Fruit fly (Drosophila melanogaster): ENCODE results near the gene btd.

Gene btd

DNA sequence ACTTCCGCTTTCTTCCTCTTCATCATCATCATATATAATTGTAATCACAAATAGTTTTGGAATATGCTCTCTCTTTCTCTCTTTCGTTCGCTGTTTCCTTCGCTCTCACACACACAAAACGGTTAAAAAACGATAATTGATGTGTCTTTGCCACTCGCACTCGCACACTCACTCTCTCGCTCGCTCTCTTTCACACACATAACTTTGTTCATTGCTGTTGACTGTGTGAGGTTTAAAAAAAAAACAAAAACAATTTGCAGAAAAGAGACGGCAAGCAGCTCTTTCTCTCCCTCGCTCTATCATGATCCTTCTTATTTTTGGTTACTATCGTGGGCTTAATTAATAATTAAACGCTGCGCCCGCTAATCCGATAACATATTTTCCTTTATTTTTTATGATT is 27.5 kb upstream of the btd start (continued):
- TF ChIP-seq chif (GFP tag; optimal IDR thresholded peaks at IDR 0.05): no peak
- TF ChIP-seq lbe (GFP tag; optimal IDR thresholded peaks at IDR 0.05): no peak
- no peak for TF ChIP-seq ab (GFP tag; optimal IDR thresholded peaks at IDR 0.05)
- no peak for TF ChIP-seq Vsx1 (GFP tag; optimal IDR thresholded peaks at IDR 0.05)
- TF ChIP-seq Med (GFP tag): peak; percentile 10
- no peak for TF ChIP-seq hth (optimal IDR thresholded peaks at IDR 0.05)
- no peak for TF ChIP-seq wek (GFP tag; optimal IDR thresholded peaks at IDR 0.05)
- no peak for TF ChIP-seq Sry-β (GFP tag; optimal IDR thresholded peaks at IDR 0.05)
- no peak for TF ChIP-seq mam (GFP tag; optimal IDR thresholded peaks at IDR 0.05)
- TF ChIP-seq CG5953 (GFP tag; IDR thresholded peaks at IDR 0.05): no peak
- TF ChIP-seq CG14014 (GFP tag; IDR thresholded peaks at IDR 0.05): no peak
- TF ChIP-seq CG2202 (tag; optimal IDR thresholded peaks at IDR 0.05): no peak
- TF ChIP-seq Hr3 (GFP tag; optimal IDR thresholded peaks at IDR 0.05): no peak
- no peak for TF ChIP-seq wdn (GFP tag; IDR thresholded peaks at IDR 0.05)
- TF ChIP-seq Six4 (GFP tag; optimal IDR thresholded peaks at IDR 0.05): no peak
- TF ChIP-seq Nf-YC (tag; optimal IDR thresholded peaks at IDR 0.05): peak; percentile 25
- peak; percentile 78 for TF ChIP-seq CG10321 (GFP tag; IDR thresholded peaks at IDR 0.05)
- TF ChIP-seq CG8290 (GFP tag; optimal IDR thresholded peaks at IDR 0.05): peak; percentile 48
- peak in 1 of 2 experiments; percentile 26 for TF ChIP-seq CG8290 (tag; optimal IDR thresholded peaks at IDR 0.05)
- no peak for TF ChIP-seq Poxn (GFP tag; IDR thresholded peaks at IDR 0.05)
- TF ChIP-seq danr (GFP tag; IDR thresholded peaks at IDR 0.05): no peak
- no peak for TF ChIP-seq ranshi (GFP tag; IDR thresholded peaks at IDR 0.05)
- TF ChIP-seq CG18262 (tag; optimal IDR thresholded peaks at IDR 0.05): no peak
- no peak for TF ChIP-seq CG7556 (GFP tag; optimal IDR thresholded peaks at IDR 0.05)
- TF ChIP-seq CG18011 (GFP tag; optimal IDR thresholded peaks at IDR 0.05): no peak
- no peak for TF ChIP-seq CG2120 (GFP tag; optimal IDR thresholded peaks at IDR 0.05)
- TF ChIP-seq CG16863 (GFP tag; optimal IDR thresholded peaks at IDR 0.05): no peak
- TF ChIP-seq Xrp1 (GFP tag; IDR thresholded peaks at IDR 0.05): no peak
- TF ChIP-seq CG31365 (tag; optimal IDR thresholded peaks at IDR 0.05): no peak
- TF ChIP-seq ewg (GFP tag; optimal IDR thresholded peaks at IDR 0.05): no peak
- no peak for TF ChIP-seq CG12219 (GFP tag; optimal IDR thresholded peaks at IDR 0.05)
- TF ChIP-seq CG17385 (GFP tag; optimal IDR thresholded peaks at IDR 0.05): peak; percentile 34
- no peak for TF ChIP-seq chn (GFP tag; optimal IDR thresholded peaks at IDR 0.05)
- TF ChIP-seq az2 (GFP tag; optimal IDR thresholded peaks at IDR 0.05): no peak
- 0 out of 3 replicates have a peak, but pooled peaks have one; percentile 19 for TF ChIP-seq CG7963 (GFP tag; IDR thresholded peaks at IDR 0.05; ENCODE audit: partially characterized antibody)
- peak in 1 of 2 experiments; percentile 18 for TF ChIP-seq Trl (optimal IDR thresholded peaks at IDR 0.05)
- TF ChIP-seq Trl (GFP tag; optimal IDR thresholded peaks at IDR 0.05): no peak
- no peak for TF ChIP-seq CG12299 (tag; optimal IDR thresholded peaks at IDR 0.05)
- peak; percentile 64 for TF ChIP-seq CG1832 (GFP tag; optimal IDR thresholded peaks at IDR 0.05)
- TF ChIP-seq stwl (tag; optimal IDR thresholded peaks at IDR 0.05): peak; percentile 7
- TF ChIP-seq CG18619 (GFP tag; optimal IDR thresholded peaks at IDR 0.05): no peak
- TF ChIP-seq CG4282 (GFP tag; optimal IDR thresholded peaks at IDR 0.05): no peak
- no peak for TF ChIP-seq Opbp (GFP tag; IDR thresholded peaks at IDR 0.05; ENCODE audit: partially characterized antibody)
- no peak for TF ChIP-seq CG17186 (GFP tag; optimal IDR thresholded peaks at IDR 0.05)
- TF ChIP-seq tio (GFP tag; optimal IDR thresholded peaks at IDR 0.05): no peak
- no peak for TF ChIP-seq dan (GFP tag; IDR thresholded peaks at IDR 0.05)
- TF ChIP-seq sob (GFP tag; IDR thresholded peaks at IDR 0.05): 0 out of 2 replicates have a peak, but pooled peaks have one; percentile 16
- 0 out of 2 replicates have a peak, but pooled peaks have one; percentile 11 for TF ChIP-seq CG32772 (GFP tag; IDR thresholded peaks at IDR 0.05)
- TF ChIP-seq CG2199 (GFP tag; IDR thresholded peaks at IDR 0.05): 0 out of 3 replicates have a peak, but pooled peaks have one; percentile 60
- TF ChIP-seq CG1024 (GFP tag; IDR thresholded peaks at IDR 0.05): no peak
- TF ChIP-seq nerfin-1 (tag; optimal IDR thresholded peaks at IDR 0.05): no peak
- TF ChIP-seq ac (GFP tag; optimal IDR thresholded peaks at IDR 0.05): no peak
- TF ChIP-seq CG43689 (GFP tag; IDR thresholded peaks at IDR 0.05): no peak
